Worm (Caenorhabditis elegans) whole organism, L2 larva: ENCODE results near the gene irld-22.
A peak's percentile ranks its signal among the peaks of the same experiment; 100 is the strongest.

Experiments
- C34F6.9 ChIP-seq: fragments of 150-350 bp; optimal IDR thresholded peaks from 2 replicates; lab custom pipeline; 2014; ENCODE audit warnings: missing biosample characterization, missing genetic modification characterization
- F13H6.1 ChIP-seq: sonication (generic microtip); optimal IDR thresholded peaks from 2 replicates; lab custom pipeline; 2016; ENCODE audit warnings: missing genetic modification characterization, missing compliant biosample characterization
- R02D3.7 ChIP-seq: fragments of 150-350 bp; optimal IDR thresholded peaks from 2 replicates; lab custom pipeline; 2014; ENCODE audit warnings: missing biosample characterization, missing genetic modification characterization
- Y55F3AM.14 ChIP-seq: fragments of 200-800 bp; sonication (Bioruptor generic); optimal IDR thresholded peaks from 2 replicates; lab custom pipeline; 2018; ENCODE audit warnings: mild to moderate bottlenecking, missing genetic modification characterization, missing compliant biosample characterization
- alr-1 ChIP-seq: fragments of 150-350 bp; optimal IDR thresholded peaks from 2 replicates; lab custom pipeline; 2014; ENCODE audit warnings: missing biosample characterization, missing genetic modification characterization
- aly-2 ChIP-seq: fragments of 150-350 bp; optimal IDR thresholded peaks from 2 replicates; lab custom pipeline; 2014; ENCODE audit warnings: missing biosample characterization, missing genetic modification characterization
- ama-1 ChIP-seq: fragments of 150-350 bp; optimal IDR thresholded peaks from 2 replicates; lab custom pipeline; 2018; ENCODE audit warnings: inconsistent platforms
- blmp-1 ChIP-seq: sonication (generic microtip); optimal IDR thresholded peaks from 2 replicates; lab custom pipeline; 2017; ENCODE audit warnings: missing genetic modification characterization, mild to moderate bottlenecking, missing compliant biosample characterization, antibody characterized with exemption, moderate library complexity; ENCODE audit not compliant: insufficient read depth
- ceh-16 ChIP-seq: fragments of 150-350 bp; optimal IDR thresholded peaks from 2 replicates; lab custom pipeline; 2014; ENCODE audit warnings: missing biosample characterization, missing genetic modification characterization
- crh-2 ChIP-seq: sonication (generic microtip); optimal IDR thresholded peaks from 2 replicates; lab custom pipeline; 2017; ENCODE audit warnings: missing biosample characterization, missing genetic modification characterization
- dmd-4 ChIP-seq: sonication (generic microtip); optimal IDR thresholded peaks from 2 replicates; lab custom pipeline; 2017; ENCODE audit warnings: missing biosample characterization, missing genetic modification characterization
- elt-3 ChIP-seq: sonication (generic microtip); optimal IDR thresholded peaks from 2 replicates; lab custom pipeline; 2017; ENCODE audit warnings: missing biosample characterization, missing genetic modification characterization
- fos-1 ChIP-seq: fragments of 150-350 bp; optimal IDR thresholded peaks from 2 replicates; lab custom pipeline; 2014; ENCODE audit warnings: missing biosample characterization, missing genetic modification characterization
- gmeb-1 ChIP-seq: fragments of 150-350 bp; optimal IDR thresholded peaks from 2 replicates; lab custom pipeline; 2014; ENCODE audit warnings: missing biosample characterization, missing genetic modification characterization
- lin-11 ChIP-seq: fragments of 150-350 bp; sonication (generic microtip); optimal IDR thresholded peaks from 2 replicates; lab custom pipeline; 2014; ENCODE audit warnings: missing biosample characterization, missing genetic modification characterization, inconsistent platforms, mixed read lengths
- lin-39 ChIP-seq: fragments of 150-350 bp; optimal IDR thresholded peaks from 2 replicates; lab custom pipeline; 2014; ENCODE audit warnings: missing biosample characterization, missing genetic modification reagents, missing genetic modification characterization
- lsy-2 ChIP-seq, 2 experiments: fragments of 150-350 bp in 1 of 2; sonication (generic microtip) in 1 of 2; optimal IDR thresholded peaks; 2 replicates each; lab custom pipeline; 2014 to 2017; ENCODE audit warnings: missing biosample characterization in 2 of 2, missing genetic modification characterization in 2 of 2
- mbf-1 ChIP-seq: sonication (generic microtip); optimal IDR thresholded peaks from 2 replicates; lab custom pipeline; 2017; ENCODE audit warnings: missing biosample characterization, missing genetic modification characterization
- nhr-10 ChIP-seq: sonication (generic microtip); optimal IDR thresholded peaks from 2 replicates; lab custom pipeline; 2017; ENCODE audit warnings: missing biosample characterization, missing genetic modification characterization
- nhr-11 ChIP-seq: fragments of 150-350 bp; optimal IDR thresholded peaks from 2 replicates; lab custom pipeline; 2014; ENCODE audit warnings: missing biosample characterization, missing genetic modification characterization
- nhr-12 ChIP-seq: fragments of 150-350 bp; optimal IDR thresholded peaks from 2 replicates; lab custom pipeline; 2014; ENCODE audit warnings: missing biosample characterization, missing genetic modification characterization
- nhr-129 ChIP-seq: fragments of 150-350 bp; optimal IDR thresholded peaks from 2 replicates; lab custom pipeline; 2014; ENCODE audit warnings: missing biosample characterization, missing genetic modification characterization
- nhr-21 ChIP-seq: fragments of 150-350 bp; optimal IDR thresholded peaks from 2 replicates; lab custom pipeline; 2014; ENCODE audit warnings: missing biosample characterization, missing genetic modification characterization
- nhr-23 ChIP-seq: fragments of 150-350 bp; optimal IDR thresholded peaks from 2 replicates; lab custom pipeline; 2014; ENCODE audit warnings: missing biosample characterization, missing genetic modification reagents, missing genetic modification characterization
- nhr-237 ChIP-seq: fragments of 150-350 bp; optimal IDR thresholded peaks from 2 replicates; lab custom pipeline; 2014; ENCODE audit warnings: missing biosample characterization, missing genetic modification characterization
- nhr-25 ChIP-seq: fragments of 150-350 bp; sonication (generic microtip); optimal IDR thresholded peaks from 3 replicates; lab custom pipeline; 2014; ENCODE audit warnings: missing biosample characterization, missing genetic modification characterization
- nhr-77 ChIP-seq: fragments of 150-350 bp; optimal IDR thresholded peaks from 2 replicates; lab custom pipeline; 2014; ENCODE audit warnings: missing biosample characterization, missing genetic modification characterization
- sem-4 ChIP-seq: fragments of 150-350 bp; optimal IDR thresholded peaks from 2 replicates; lab custom pipeline; 2014; ENCODE audit warnings: missing biosample characterization, missing genetic modification reagents, missing genetic modification characterization
- sma-3 ChIP-seq: sonication (generic microtip); optimal IDR thresholded peaks from 2 replicates; lab custom pipeline; 2016; ENCODE audit warnings: missing genetic modification reagents, missing genetic modification characterization, missing compliant biosample characterization
- sma-9 ChIP-seq, 2 experiments: fragments of 150-350 bp in 1 of 2; sonication (generic microtip) in 1 of 2; optimal IDR thresholded peaks; 2 replicates each; lab custom pipeline; 2014 to 2016; ENCODE audit warnings: missing genetic modification characterization in 2 of 2, mild to moderate bottlenecking in 1 of 2, missing biosample characterization in 1 of 2, missing compliant biosample characterization in 1 of 2, missing genetic modification reagents in 1 of 2, moderate library complexity in 1 of 2
- unc-39 ChIP-seq: fragments of 150-350 bp; optimal IDR thresholded peaks from 2 replicates; lab custom pipeline; 2014; ENCODE audit warnings: missing biosample characterization, missing genetic modification characterization
- ztf-11 ChIP-seq: sonication (generic microtip); optimal IDR thresholded peaks from 2 replicates; lab custom pipeline; 2017; ENCODE audit warnings: missing biosample characterization, missing genetic modification characterization
- ztf-4 ChIP-seq: fragments of 150-350 bp; optimal IDR thresholded peaks from 2 replicates; lab custom pipeline; 2014; ENCODE audit warnings: missing biosample characterization, missing genetic modification characterization

irld-22 gene

DNA sequence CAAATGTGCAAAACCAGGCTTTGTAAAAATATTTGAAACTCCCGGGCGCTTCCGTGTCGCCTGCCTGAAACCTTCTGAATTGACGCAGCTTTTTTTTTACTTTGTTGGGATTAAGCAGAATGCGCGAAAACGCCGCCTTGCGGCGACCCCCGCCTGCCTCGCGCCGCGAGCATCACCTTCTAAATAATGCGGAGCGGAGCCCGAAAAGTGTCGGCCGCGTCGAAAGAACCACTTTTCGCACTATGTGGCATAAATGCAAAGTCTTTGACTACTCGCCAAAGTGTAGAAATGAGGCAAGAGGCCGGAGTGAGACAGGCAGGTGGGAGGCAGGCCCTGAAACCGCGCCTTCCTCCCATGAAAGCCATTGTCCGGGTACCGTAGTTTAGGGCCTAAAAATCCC, 13.1 kb upstream of the irld-22 start:
- TF ChIP-seq nhr-237 (tag; lab: Kevin White, UChicago) (no peak), F13H6.1 (no peak), lin-11 (tag; lab: Kevin White, UChicago) (no peak), unc-39 (tag; lab: Kevin White, UChicago) (no peak), R02D3.7 (tag; lab: Kevin White, UChicago) (no peak), dmd-4 (tag; lab: Kevin White, UChicago) (no peak), nhr-23 (tag; lab: Kevin White, UChicago) (no peak), sma-9 (GFP tag; optimal IDR thresholded peaks at IDR 0.05; lab: Kevin White, UChicago) (no peak), sma-9 (tag; optimal IDR thresholded peaks at IDR 0.05; lab: Kevin White, UChicago) (no peak)

DNA sequence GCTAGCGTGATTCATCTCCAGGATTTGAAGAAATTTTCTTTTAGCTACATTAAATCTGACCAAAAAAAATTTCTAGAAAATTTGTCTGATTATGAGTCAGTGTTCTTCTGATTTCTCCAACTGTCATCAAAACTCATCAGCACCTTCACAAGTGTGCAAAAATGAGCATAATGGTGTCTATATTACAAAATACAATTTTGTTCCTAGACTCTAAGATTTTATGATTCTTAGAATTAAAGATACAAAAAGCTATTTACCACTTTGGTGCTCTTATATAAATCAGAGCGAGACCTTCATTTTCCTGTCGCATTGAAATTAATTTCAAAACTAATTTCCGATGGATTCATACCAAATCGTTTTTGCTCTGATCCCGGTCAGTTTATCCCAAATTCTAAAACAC, 12.5 kb upstream of the irld-22 start, which contains the start of gene srx-68:
TSS of gene srx-68 (plus strand) at position 301 of the 400 bp plus-strand sequence.
- TF ChIP-seq Y55F3AM.14 (GFP tag; lab: Kevin White, UChicago): no peak
- no peak for TF ChIP-seq lsy-2 (tag; optimal IDR thresholded peaks at IDR 0.05; lab: Kevin White, UChicago)
- TF ChIP-seq nhr-12 (tag; lab: Kevin White, UChicago): no peak
- TF ChIP-seq alr-1 (tag; lab: Kevin White, UChicago): no peak
- TF ChIP-seq nhr-25: no peak
- TF ChIP-seq ceh-16 (tag; lab: Kevin White, UChicago): no peak
- TF ChIP-seq F13H6.1: no peak
- no peak for TF ChIP-seq crh-2 (tag; lab: Kevin White, UChicago)
- no peak for TF ChIP-seq nhr-237 (tag; lab: Kevin White, UChicago)
- TF ChIP-seq fos-1 (tag; lab: Kevin White, UChicago): no peak
- no peak for TF ChIP-seq sem-4 (tag; lab: Kevin White, UChicago)
- TF ChIP-seq ztf-11: no peak
- no peak for TF ChIP-seq lin-39 (tag; lab: Kevin White, UChicago)
- TF ChIP-seq nhr-77 (tag; lab: Kevin White, UChicago): no peak
- no peak for TF ChIP-seq elt-3 (tag; lab: Kevin White, UChicago)
- no peak for TF ChIP-seq nhr-23 (tag; lab: Kevin White, UChicago)
- no peak for TF ChIP-seq lin-11 (tag; lab: Kevin White, UChicago)
- no peak for TF ChIP-seq aly-2 (tag; lab: Kevin White, UChicago)
- TF ChIP-seq ztf-4: no peak

DNA sequence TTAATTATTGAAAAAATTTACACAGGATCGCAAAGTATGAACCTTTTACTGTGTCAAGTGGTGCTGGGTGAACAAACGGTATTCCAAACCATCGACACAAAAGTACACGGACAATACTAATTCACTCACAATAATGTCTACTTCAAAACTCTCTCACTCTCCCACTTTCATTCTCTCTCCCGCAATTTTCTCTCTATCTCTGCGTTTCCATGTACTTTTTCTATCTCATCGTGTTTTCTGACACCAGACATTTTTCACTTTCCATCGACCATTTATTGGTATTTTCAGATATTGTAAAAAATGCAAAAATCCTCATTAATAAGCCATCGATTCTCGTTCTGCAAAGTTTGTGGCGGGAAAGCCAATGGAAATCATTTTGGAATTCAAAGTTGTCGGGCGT, 5.8 kb upstream of the irld-22 start, which contains the start of gene nhr-156:
TSS of gene nhr-156 (plus strand) at position 266 of the 400 bp plus-strand sequence.
- TF ChIP-seq alr-1 (tag; lab: Kevin White, UChicago): no peak
- peak; percentile 2 for TF ChIP-seq gmeb-1
- TF ChIP-seq unc-39 (tag; lab: Kevin White, UChicago): no peak
- TF ChIP-seq nhr-11 (tag; lab: Kevin White, UChicago): no peak
- no peak for TF ChIP-seq nhr-21 (tag; lab: Kevin White, UChicago)
- no peak for TF ChIP-seq ztf-4
- no peak for TF ChIP-seq R02D3.7 (tag; lab: Kevin White, UChicago)
- no peak for TF ChIP-seq nhr-77 (tag; lab: Kevin White, UChicago)
- no peak for TF ChIP-seq nhr-10 (tag; lab: Kevin White, UChicago)
- TF ChIP-seq nhr-23 (tag; lab: Kevin White, UChicago): no peak
- TF ChIP-seq sma-3 (GFP tag; lab: Kevin White, UChicago): no peak
- TF ChIP-seq dmd-4 (tag; lab: Kevin White, UChicago): no peak
- TF ChIP-seq blmp-1: peak; percentile 9
- no peak for TF ChIP-seq lin-11 (tag; lab: Kevin White, UChicago)
- TF ChIP-seq nhr-129: peak; percentile 6
- no peak for TF ChIP-seq ama-1 (lab: Kevin White, UChicago)
- TF ChIP-seq nhr-25: no peak
- no peak for TF ChIP-seq aly-2 (tag; lab: Kevin White, UChicago)

DNA sequence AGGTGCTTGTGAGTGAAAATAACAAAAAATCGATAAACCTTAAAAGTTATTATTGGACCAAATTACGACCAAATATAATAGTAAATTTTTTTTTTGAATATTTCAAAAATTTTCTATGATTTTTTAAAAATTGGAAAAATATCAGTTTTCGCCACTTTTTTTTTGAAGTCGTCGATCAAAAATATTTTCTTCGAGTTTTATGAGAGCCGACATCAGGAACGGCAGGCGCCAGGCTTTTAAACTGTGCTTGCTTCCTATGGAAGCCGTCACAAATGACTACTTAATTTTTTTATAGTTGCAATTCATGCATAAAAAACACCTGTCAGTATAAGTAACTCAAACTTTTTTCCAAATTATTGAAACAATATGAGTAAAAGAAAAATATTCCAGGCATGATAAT, 3.4 kb upstream of the irld-22 start:
- no peak for TF ChIP-seq mbf-1 (tag; lab: Kevin White, UChicago)
- no peak for TF ChIP-seq ceh-16 (tag; lab: Kevin White, UChicago)
- no peak for TF ChIP-seq C34F6.9
- TF ChIP-seq blmp-1: no peak
- no peak for TF ChIP-seq nhr-237 (tag; lab: Kevin White, UChicago)
- TF ChIP-seq, all 48 proteins: peak for 0
